Worm (Caenorhabditis elegans): ENCODE results near the gene F38A5.6.

- TF ChIP-seq B0310.2 (tag; optimal IDR thresholded peaks at IDR 0.05), result no peak
- no peak for TF ChIP-seq tbx-11 (GFP tag; IDR thresholded peaks at IDR 0.05)
- TF ChIP-seq ama-1 (optimal IDR thresholded peaks at IDR 0.05), result no peak
- no peak for TF ChIP-seq scrt-1 (GFP tag; IDR thresholded peaks at IDR 0.05)
- no peak for TF ChIP-seq hmbx-1 (tag; optimal IDR thresholded peaks at IDR 0.05)
- TF ChIP-seq tbx-37 (GFP tag; conservative IDR thresholded peaks at IDR 0.05), result no peak
- no peak for TF ChIP-seq sea-1 (GFP tag; conservative IDR thresholded peaks at IDR 0.05)
- TF ChIP-seq hnd-1 (tag; optimal IDR thresholded peaks at IDR 0.05), result no peak
- TF ChIP-seq pes-1 (GFP tag; IDR thresholded peaks at IDR 0.05), result no peak
- TF ChIP-seq flt-1 (GFP tag; IDR thresholded peaks at IDR 0.05), result no peak
- no peak for TF ChIP-seq hmg-4 (GFP tag; optimal IDR thresholded peaks at IDR 0.05)
- no peak for TF ChIP-seq aly-1 (tag; optimal IDR thresholded peaks at IDR 0.05)
Observed at ce11 chrIV:6562039-6562438, 35.2 kb downstream of the F38A5.6 start.

Measured in whole organism, early embryonic.